Worm (Caenorhabditis elegans): ENCODE data around the gene M110.3.

Gene M110.3

DNA sequence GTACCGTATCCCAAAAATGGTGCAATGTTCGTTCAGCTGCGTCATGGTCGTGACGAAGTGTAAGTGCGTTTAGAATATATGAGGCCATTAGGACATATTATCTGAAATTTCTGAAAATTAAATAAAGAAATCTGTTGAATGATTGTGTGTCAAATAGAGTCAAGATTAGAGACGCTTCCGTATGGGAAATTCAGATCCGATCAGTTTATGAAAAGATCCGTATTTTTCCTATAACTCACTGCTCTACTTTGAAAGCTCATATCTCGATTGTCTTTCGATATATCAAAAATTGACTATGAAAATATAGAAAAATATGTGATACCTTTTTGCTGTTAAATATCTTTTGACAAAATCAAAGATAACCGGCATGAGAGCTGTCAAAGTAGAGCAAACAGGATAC, 36.1 kb downstream of the M110.3 start, which contains the start of gene T05C12.4:
T05C12.4 (minus strand) TSS at position 101 of the 400 bp plus-strand sequence.
- TF ChIP-seq flh-1 (GFP tag; optimal IDR thresholded peaks at IDR 0.05) (no peak), nhr-76 (tag; optimal IDR thresholded peaks at IDR 0.05) (no peak), cnd-1 (tag; optimal IDR thresholded peaks at IDR 0.05) (no peak), bed-3 (GFP tag; optimal IDR thresholded peaks at IDR 0.05) (no peak), unc-62 (GFP tag; optimal IDR thresholded peaks at IDR 0.05) (no peak), drap-1 (GFP tag; optimal IDR thresholded peaks at IDR 0.05) (no peak), zip-8 (tag; optimal IDR thresholded peaks at IDR 0.05) (no peak)

ce11 chrII:8178614-8179013, 37.8 kb downstream of the M110.3 start:
- TF ChIP-seq flh-1 (GFP tag; optimal IDR thresholded peaks at IDR 0.05) = no peak
- TF ChIP-seq cnd-1 (tag; optimal IDR thresholded peaks at IDR 0.05) = no peak
- TF ChIP-seq ham-2 (GFP tag; optimal IDR thresholded peaks at IDR 0.05) = no peak
- TF ChIP-seq zip-8 (tag; optimal IDR thresholded peaks at IDR 0.05) = no peak
- no peak for TF ChIP-seq sptf-1 (tag; optimal IDR thresholded peaks at IDR 0.05)
- no peak for TF ChIP-seq hlh-1 (tag; optimal IDR thresholded peaks at IDR 0.05)
- no peak for TF ChIP-seq elt-3 (tag; optimal IDR thresholded peaks at IDR 0.05)
- TF ChIP-seq lsy-2 (tag; optimal IDR thresholded peaks at IDR 0.05) = no peak
- no peak for TF ChIP-seq blmp-1 (tag; optimal IDR thresholded peaks at IDR 0.05)
- no peak for TF ChIP-seq sem-2 (GFP tag; optimal IDR thresholded peaks at IDR 0.05)
- TF ChIP-seq nhr-28 (tag; optimal IDR thresholded peaks at IDR 0.05) = no peak
- no peak for TF ChIP-seq ceh-43 (GFP tag; optimal IDR thresholded peaks at IDR 0.05)
- no peak for TF ChIP-seq unc-39 (tag; optimal IDR thresholded peaks at IDR 0.05)
- TF ChIP-seq ceh-83 (GFP tag; optimal IDR thresholded peaks at IDR 0.05) = no peak

DNA sequence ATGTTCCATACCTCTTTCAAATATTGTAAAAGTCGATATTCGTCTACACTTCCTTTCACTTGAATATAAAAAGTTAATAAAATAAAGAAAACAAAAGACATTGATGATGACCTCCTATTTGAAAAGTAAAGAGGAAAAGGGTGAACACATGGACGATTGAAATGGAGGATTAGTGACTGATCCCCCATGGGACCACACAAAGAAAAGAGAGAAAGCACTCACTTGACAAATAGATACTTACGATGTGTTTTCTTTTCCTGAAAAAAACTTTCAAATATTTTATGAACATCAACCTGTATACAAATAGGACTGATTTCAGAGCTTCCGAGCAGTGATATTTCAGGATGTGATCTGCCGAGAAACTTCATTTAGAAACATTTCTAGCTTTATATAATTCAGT, 39.3 kb downstream of the M110.3 start, which contains the start of gene acr-14:
acr-14 (minus strand) TSS at position 101 of the 400 bp plus-strand sequence.
- no peak for TF ChIP-seq zip-8 (tag; optimal IDR thresholded peaks at IDR 0.05)
- TF ChIP-seq ceh-43 (GFP tag; optimal IDR thresholded peaks at IDR 0.05) = no peak

DNA sequence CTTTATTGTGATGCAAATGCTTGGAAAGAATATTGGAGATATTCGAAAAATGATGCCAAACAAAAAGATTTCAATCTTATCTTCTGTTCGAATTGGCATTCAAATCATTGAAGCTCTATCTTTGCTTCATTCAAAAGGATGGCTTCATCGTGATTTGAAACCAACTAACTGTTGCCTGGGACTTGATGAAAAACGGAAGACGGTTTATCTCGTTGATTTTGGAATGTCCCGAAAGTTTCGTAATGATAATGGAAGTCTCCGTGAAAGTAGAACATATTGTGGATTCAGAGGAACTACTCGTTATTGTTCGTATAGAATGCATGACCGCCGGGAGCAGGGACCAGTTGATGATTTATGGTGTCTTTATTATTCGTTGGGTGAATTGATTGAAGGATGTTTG, 42.3 kb downstream of the M110.3 start:
- TF ChIP-seq ztf-11 (tag; optimal IDR thresholded peaks at IDR 0.05) (no peak), M03D4.4 (tag; optimal IDR thresholded peaks at IDR 0.05) (no peak), ces-1 (GFP tag; optimal IDR thresholded peaks at IDR 0.05) (no peak), elt-3 (tag; optimal IDR thresholded peaks at IDR 0.05) (no peak)

DNA sequence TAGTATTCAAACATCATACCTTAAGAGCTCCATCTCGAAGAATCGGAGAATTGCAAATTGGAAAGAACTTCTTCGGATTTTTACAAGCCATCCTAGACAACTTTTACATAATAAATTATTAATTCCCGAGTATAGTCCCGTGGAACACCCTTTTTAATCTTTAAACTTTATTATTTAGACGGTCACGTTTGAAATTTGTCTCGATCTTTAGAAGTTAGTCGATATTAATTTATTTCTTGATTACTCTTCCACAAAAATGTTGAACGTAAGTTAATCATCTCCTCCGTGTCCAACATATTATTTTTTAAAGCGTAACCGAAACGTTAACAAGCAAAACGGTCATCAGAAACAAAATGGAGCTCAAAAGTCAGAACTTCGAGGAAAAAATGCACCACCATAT, 43.0 kb downstream of the M110.3 start, which contains the start of the genes decr-1.3 and T05C12.1:
decr-1.3 (minus strand) TSS at position 101 of the 400 bp plus-strand sequence.
T05C12.1 (plus strand) TSS at position 232 of the 400 bp plus-strand sequence.
- TF ChIP-seq blmp-1 (tag; optimal IDR thresholded peaks at IDR 0.05) = no peak
- TF ChIP-seq mab-5 (tag; optimal IDR thresholded peaks at IDR 0.05) = no peak
- TF ChIP-seq ceh-43 (GFP tag; optimal IDR thresholded peaks at IDR 0.05) = no peak
- no peak for TF ChIP-seq lin-13 (tag; optimal IDR thresholded peaks at IDR 0.05)
- TF ChIP-seq zip-8 (tag; optimal IDR thresholded peaks at IDR 0.05) = no peak
- TF ChIP-seq nhr-12 (tag; optimal IDR thresholded peaks at IDR 0.05) = no peak
- no peak for TF ChIP-seq unc-39 (tag; optimal IDR thresholded peaks at IDR 0.05)
- TF ChIP-seq snpc-4 (tag; optimal IDR thresholded peaks at IDR 0.05) = no peak
- TF ChIP-seq cnd-1 (tag; optimal IDR thresholded peaks at IDR 0.05) = no peak
- no peak for TF ChIP-seq drap-1 (GFP tag; optimal IDR thresholded peaks at IDR 0.05)
- no peak for TF ChIP-seq unc-62 (GFP tag; optimal IDR thresholded peaks at IDR 0.05)
- TF ChIP-seq ceh-83 (GFP tag; optimal IDR thresholded peaks at IDR 0.05) = no peak
- no peak for TF ChIP-seq nhr-237 (tag; optimal IDR thresholded peaks at IDR 0.05)
- no peak for TF ChIP-seq pha-4 (tag; optimal IDR thresholded peaks at IDR 0.05)
- no peak for TF ChIP-seq ham-2 (GFP tag; optimal IDR thresholded peaks at IDR 0.05)
- TF ChIP-seq bed-3 (GFP tag; optimal IDR thresholded peaks at IDR 0.05) = no peak
- TF ChIP-seq sem-2 (GFP tag; optimal IDR thresholded peaks at IDR 0.05) = no peak
- TF ChIP-seq sptf-1 (tag; optimal IDR thresholded peaks at IDR 0.05) = no peak
- TF ChIP-seq elt-1 (tag; optimal IDR thresholded peaks at IDR 0.05; ENCODE audit: borderline replicate concordance, insufficient read depth) = no peak
- TF ChIP-seq elt-3 (tag; optimal IDR thresholded peaks at IDR 0.05) = no peak

DNA sequence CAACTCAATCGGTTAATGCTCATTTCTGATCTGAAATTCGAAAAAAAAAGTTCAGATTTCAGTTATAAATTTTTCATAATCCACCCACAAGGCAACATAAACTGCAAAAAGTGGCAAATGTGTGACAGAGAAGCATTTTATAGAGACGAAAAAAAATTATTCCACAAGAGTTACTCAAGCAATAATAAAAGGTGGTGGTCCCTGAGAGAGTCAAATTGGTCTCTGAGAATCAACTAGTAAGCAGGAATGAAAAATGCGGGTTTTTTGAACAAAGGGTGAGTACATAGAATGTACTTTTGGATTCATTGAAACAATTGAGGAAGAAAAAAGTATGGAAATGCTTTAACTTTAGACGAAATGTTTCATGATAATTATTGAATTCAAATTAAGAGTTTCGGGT, 46.0 kb downstream of the M110.3 start, which contains the start of gene T05C12.11:
T05C12.11 (minus strand) TSS at position 101 of the 400 bp plus-strand sequence.
- TF ChIP-seq hlh-1 (tag; optimal IDR thresholded peaks at IDR 0.05) (no peak), mep-1 (tag; optimal IDR thresholded peaks at IDR 0.05) (no peak), mls-2 (tag; optimal IDR thresholded peaks at IDR 0.05) (no peak), sptf-1 (tag; optimal IDR thresholded peaks at IDR 0.05) (no peak), ceh-39 (tag; optimal IDR thresholded peaks at IDR 0.05) (no peak), M03D4.4 (tag; optimal IDR thresholded peaks at IDR 0.05) (no peak), lin-13 (tag; optimal IDR thresholded peaks at IDR 0.05) (no peak), cnd-1 (tag; optimal IDR thresholded peaks at IDR 0.05) (no peak), drap-1 (GFP tag; optimal IDR thresholded peaks at IDR 0.05) (no peak)
